Worm (Caenorhabditis elegans): ENCODE results near the gene C23G10.7.
A peak's percentile ranks its signal among the peaks of the same experiment; 100 is the strongest.

Gene C23G10.7

DNA sequence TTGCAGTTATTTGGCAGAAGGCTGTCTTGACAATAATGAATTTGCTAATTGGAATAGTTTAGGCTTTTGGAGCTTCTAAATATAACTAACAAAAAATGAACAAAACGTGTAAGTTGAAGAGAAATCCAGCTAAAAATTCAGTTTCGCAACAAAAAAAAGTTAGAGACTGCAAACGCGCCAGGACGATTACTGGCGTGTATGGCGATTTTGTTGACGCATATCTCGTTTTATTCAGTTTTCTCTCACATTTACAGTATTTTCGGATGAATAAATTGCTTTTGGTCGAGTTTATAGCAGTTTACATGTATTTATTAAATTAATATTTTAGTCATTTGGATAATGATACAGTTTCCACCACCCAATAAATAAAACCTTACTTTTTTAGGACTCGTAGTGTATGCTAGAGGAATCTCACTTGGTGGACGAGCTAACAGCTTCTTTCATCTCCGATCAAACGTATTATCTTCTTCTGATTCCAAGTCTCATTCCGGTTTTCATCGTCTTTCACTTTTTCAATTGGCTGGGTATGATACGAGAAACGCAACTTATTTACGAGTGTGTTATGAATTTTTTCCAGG is 25.1 kb downstream of the C23G10.7 start, which contains the start of the genes abcf-3 and F42A10.5:
Gene abcf-3 (plus strand): TSS at position 384 of the 578 bp plus-strand sequence.
Gene F42A10.5 (minus strand): TSS at position 458 of the 578 bp plus-strand sequence.
- TF ChIP-seq ceh-83 (GFP tag; optimal IDR thresholded peaks at IDR 0.05) (peak; percentile 33), bed-3 (GFP tag; optimal IDR thresholded peaks at IDR 0.05) (no peak), nhr-12 (tag; optimal IDR thresholded peaks at IDR 0.05) (no peak), lsy-2 (tag; optimal IDR thresholded peaks at IDR 0.05) (peak; percentile 70), lin-13 (tag; optimal IDR thresholded peaks at IDR 0.05) (peak; percentile 63), mep-1 (tag; optimal IDR thresholded peaks at IDR 0.05) (peak; percentile 37), pha-4 (tag; optimal IDR thresholded peaks at IDR 0.05) (peak; percentile 38), ces-1 (GFP tag; optimal IDR thresholded peaks at IDR 0.05) (no peak), nhr-2 (tag; optimal IDR thresholded peaks at IDR 0.05) (no peak), sptf-1 (tag; optimal IDR thresholded peaks at IDR 0.05) (peak; percentile 16), unc-120 (tag; optimal IDR thresholded peaks at IDR 0.05; ENCODE audit: poor library complexity, severe bottlenecking) (no peak), nhr-237 (tag; optimal IDR thresholded peaks at IDR 0.05) (peak; percentile 16)

DNA sequence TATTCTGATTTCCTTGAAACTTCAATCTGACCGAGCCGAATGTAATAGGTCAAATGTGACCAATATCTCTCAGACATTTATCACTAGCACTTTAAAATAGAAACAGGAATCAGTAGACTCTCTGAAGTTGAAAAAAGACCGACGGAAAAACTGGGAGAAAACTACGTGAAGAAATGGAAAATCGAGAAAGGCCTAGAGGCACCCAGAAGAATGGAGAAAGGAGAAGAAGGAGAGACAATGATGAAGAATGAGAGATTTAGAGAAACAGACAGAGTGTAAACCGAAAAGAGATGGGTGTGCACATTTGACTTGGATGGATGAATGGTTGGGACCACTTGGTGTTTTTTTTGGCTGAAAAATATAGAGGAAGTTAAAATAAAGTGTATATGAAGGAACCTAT is 28.2 kb downstream of the C23G10.7 start:
- TF ChIP-seq flh-1 (GFP tag; optimal IDR thresholded peaks at IDR 0.05) (no peak), unc-120 (tag; optimal IDR thresholded peaks at IDR 0.05; ENCODE audit: poor library complexity, severe bottlenecking) (peak; percentile 62), bed-3 (GFP tag; optimal IDR thresholded peaks at IDR 0.05) (no peak), unc-39 (tag; optimal IDR thresholded peaks at IDR 0.05) (no peak), lin-13 (tag; optimal IDR thresholded peaks at IDR 0.05) (no peak), nhr-2 (tag; optimal IDR thresholded peaks at IDR 0.05) (no peak), elt-3 (tag; optimal IDR thresholded peaks at IDR 0.05) (no peak), lin-32 (GFP tag; optimal IDR thresholded peaks at IDR 0.05) (no peak), ztf-11 (tag; optimal IDR thresholded peaks at IDR 0.05) (no peak), nhr-237 (tag; optimal IDR thresholded peaks at IDR 0.05) (peak; percentile 13), M03D4.4 (tag; optimal IDR thresholded peaks at IDR 0.05) (no peak), nhr-76 (tag; optimal IDR thresholded peaks at IDR 0.05) (no peak), nhr-28 (tag; optimal IDR thresholded peaks at IDR 0.05) (no peak), sptf-1 (tag; optimal IDR thresholded peaks at IDR 0.05) (no peak), lsy-2 (tag; optimal IDR thresholded peaks at IDR 0.05) (peak; percentile 6), ceh-83 (GFP tag; optimal IDR thresholded peaks at IDR 0.05) (no peak), hlh-1 (tag; optimal IDR thresholded peaks at IDR 0.05) (peak; percentile 18), sem-2 (GFP tag; optimal IDR thresholded peaks at IDR 0.05) (no peak), zip-8 (tag; optimal IDR thresholded peaks at IDR 0.05) (no peak), ceh-39 (tag; optimal IDR thresholded peaks at IDR 0.05) (no peak), cnd-1 (tag; optimal IDR thresholded peaks at IDR 0.05) (no peak), ceh-43 (GFP tag; optimal IDR thresholded peaks at IDR 0.05) (no peak), elt-1 (tag; optimal IDR thresholded peaks at IDR 0.05; ENCODE audit: borderline replicate concordance, insufficient read depth) (no peak), unc-62 (GFP tag; optimal IDR thresholded peaks at IDR 0.05) (peak; percentile 60), mep-1 (tag; optimal IDR thresholded peaks at IDR 0.05) (no peak), ces-1 (GFP tag; optimal IDR thresholded peaks at IDR 0.05) (no peak), mls-2 (tag; optimal IDR thresholded peaks at IDR 0.05) (no peak), mab-5 (tag; optimal IDR thresholded peaks at IDR 0.05) (no peak), pha-4 (tag; optimal IDR thresholded peaks at IDR 0.05) (no peak), nhr-12 (tag; optimal IDR thresholded peaks at IDR 0.05) (no peak)

DNA sequence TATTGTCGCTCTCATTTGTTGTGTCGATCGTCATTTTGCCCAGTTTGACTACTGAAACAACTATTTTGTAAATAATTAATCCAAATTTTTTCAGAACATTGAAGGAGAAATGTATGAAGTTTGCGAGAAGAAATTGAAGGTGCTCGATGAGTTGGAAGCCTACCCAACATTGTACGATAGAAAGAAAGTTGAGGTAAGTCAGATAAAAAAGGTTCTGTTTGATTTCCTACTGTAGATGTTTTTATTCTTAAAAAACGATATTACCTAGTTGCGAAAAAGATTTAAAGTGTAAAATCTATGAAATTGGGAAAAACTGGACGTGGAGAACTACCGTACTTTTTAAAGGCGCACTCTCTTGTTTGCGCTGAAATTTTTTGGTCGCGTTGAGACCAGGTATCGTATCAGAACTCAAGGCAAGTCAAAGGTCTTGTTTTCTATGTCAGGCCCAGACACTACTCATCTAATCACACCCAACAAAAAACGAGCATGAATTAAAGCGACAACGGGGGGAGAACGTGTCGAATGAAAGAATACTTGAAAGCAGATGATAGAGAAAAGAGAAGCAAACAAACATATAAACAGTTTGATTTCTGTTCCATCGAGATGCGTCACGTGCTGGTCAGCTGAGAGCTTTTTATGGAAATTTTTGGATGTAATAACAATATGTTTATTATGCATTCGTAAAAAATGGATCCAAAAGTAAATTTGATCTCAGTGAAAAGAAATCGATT is 29.6 kb downstream of the C23G10.7 start, which contains the start of gene efk-1:
Gene efk-1 (minus strand): TSS at position 51 of the 731 bp plus-strand sequence.
- TF ChIP-seq ceh-43 (GFP tag; optimal IDR thresholded peaks at IDR 0.05) (no peak), flh-1 (GFP tag; optimal IDR thresholded peaks at IDR 0.05) (no peak), sptf-1 (tag; optimal IDR thresholded peaks at IDR 0.05) (no peak), ztf-11 (tag; optimal IDR thresholded peaks at IDR 0.05) (no peak), lin-13 (tag; optimal IDR thresholded peaks at IDR 0.05) (no peak), hlh-1 (tag; optimal IDR thresholded peaks at IDR 0.05) (no peak), blmp-1 (tag; optimal IDR thresholded peaks at IDR 0.05) (no peak), nhr-12 (tag; optimal IDR thresholded peaks at IDR 0.05) (no peak), pha-4 (tag; optimal IDR thresholded peaks at IDR 0.05) (no peak), ces-1 (GFP tag; optimal IDR thresholded peaks at IDR 0.05) (no peak), nhr-237 (tag; optimal IDR thresholded peaks at IDR 0.05) (no peak), drap-1 (GFP tag; optimal IDR thresholded peaks at IDR 0.05) (no peak)
